Worm (Caenorhabditis elegans): ENCODE measurements around the gene rpl-37.

rpl-37 gene

ce11 chrIII:3505051-3505548, 23.3 kb upstream of the rpl-37 start, which contains the start of gene lias-1:
TSS of gene lias-1 (minus strand) at chrIII:3505101.
- TF ChIP-seq scrt-1 (GFP tag; IDR thresholded peaks at IDR 0.05) (no peak), B0310.2 (tag; optimal IDR thresholded peaks at IDR 0.05) (no peak), ama-1 (optimal IDR thresholded peaks at IDR 0.05) (no peak), ets-7 (tag; optimal IDR thresholded peaks at IDR 0.05) (no peak), F13C5.2 (tag; optimal IDR thresholded peaks at IDR 0.05) (peak; percentile 85), pes-1 (GFP tag; IDR thresholded peaks at IDR 0.05) (0 out of 2 replicates have a peak, but pooled peaks have one; percentile 50), ceh-13 (GFP tag; optimal IDR thresholded peaks at IDR 0.05) (no peak), hmbx-1 (tag; optimal IDR thresholded peaks at IDR 0.05) (no peak), sea-1 (GFP tag; conservative IDR thresholded peaks at IDR 0.05) (no peak), tra-4 (tag; optimal IDR thresholded peaks at IDR 0.05) (no peak), aly-1 (tag; optimal IDR thresholded peaks at IDR 0.05) (peak; percentile 35), tbx-11 (GFP tag; IDR thresholded peaks at IDR 0.05) (no peak), ceh-36 (tag; optimal IDR thresholded peaks at IDR 0.05) (no peak), hmg-4 (GFP tag; optimal IDR thresholded peaks at IDR 0.05) (peak; percentile 15), tbx-37 (GFP tag; conservative IDR thresholded peaks at IDR 0.05) (no peak), hnd-1 (tag; optimal IDR thresholded peaks at IDR 0.05) (no peak), flt-1 (GFP tag; IDR thresholded peaks at IDR 0.05) (no peak)

ce11 chrIII:3509908-3510307, 18.5 kb upstream of the rpl-37 start, which contains the start of the genes M01F1.4 and mrpl-35:
TSS of gene M01F1.4 (minus strand) at chrIII:3510033.
TSS of gene mrpl-35 (plus strand) at chrIII:3510237.
- no peak for TF ChIP-seq hmbx-1 (tag; optimal IDR thresholded peaks at IDR 0.05)
- TF ChIP-seq tra-4 (tag; optimal IDR thresholded peaks at IDR 0.05), result no peak
- TF ChIP-seq F13C5.2 (tag; optimal IDR thresholded peaks at IDR 0.05), result no peak
- TF ChIP-seq flt-1 (GFP tag; IDR thresholded peaks at IDR 0.05), result no peak
- TF ChIP-seq ets-7 (tag; optimal IDR thresholded peaks at IDR 0.05), result no peak
- no peak for TF ChIP-seq pes-1 (GFP tag; IDR thresholded peaks at IDR 0.05)
- no peak for TF ChIP-seq sea-1 (GFP tag; conservative IDR thresholded peaks at IDR 0.05)
- TF ChIP-seq aly-1 (tag; optimal IDR thresholded peaks at IDR 0.05), result no peak
- TF ChIP-seq tbx-11 (GFP tag; IDR thresholded peaks at IDR 0.05), result no peak

ce11 chrIII:3511808-3512207, 16.6 kb upstream of the rpl-37 start:
- no peak for TF ChIP-seq scrt-1 (GFP tag; IDR thresholded peaks at IDR 0.05)
- no peak for TF ChIP-seq ceh-36 (tag; optimal IDR thresholded peaks at IDR 0.05)
- TF ChIP-seq ceh-13 (GFP tag; optimal IDR thresholded peaks at IDR 0.05), result no peak
- TF ChIP-seq tbx-11 (GFP tag; IDR thresholded peaks at IDR 0.05), result no peak
- TF ChIP-seq ets-7 (tag; optimal IDR thresholded peaks at IDR 0.05), result no peak
- TF ChIP-seq F13C5.2 (tag; optimal IDR thresholded peaks at IDR 0.05), result no peak
- no peak for TF ChIP-seq hmg-4 (GFP tag; optimal IDR thresholded peaks at IDR 0.05)
- no peak for TF ChIP-seq aly-1 (tag; optimal IDR thresholded peaks at IDR 0.05)
- no peak for TF ChIP-seq flt-1 (GFP tag; IDR thresholded peaks at IDR 0.05)
- TF ChIP-seq B0310.2 (tag; optimal IDR thresholded peaks at IDR 0.05), result no peak
- TF ChIP-seq hmbx-1 (tag; optimal IDR thresholded peaks at IDR 0.05), result no peak
- no peak for TF ChIP-seq tbx-37 (GFP tag; conservative IDR thresholded peaks at IDR 0.05)
- TF ChIP-seq pes-1 (GFP tag; IDR thresholded peaks at IDR 0.05), result no peak
- TF ChIP-seq sea-1 (GFP tag; conservative IDR thresholded peaks at IDR 0.05), result no peak

ce11 chrIII:3519505-3519904, 8.9 kb upstream of the rpl-37 start, which contains the start of gene hmit-1.3:
TSS of gene hmit-1.3 (minus strand) at chrIII:3519607.
- TF ChIP-seq tbx-11 (GFP tag; IDR thresholded peaks at IDR 0.05), result no peak
- TF ChIP-seq sea-1 (GFP tag; conservative IDR thresholded peaks at IDR 0.05), result no peak
- TF ChIP-seq F13C5.2 (tag; optimal IDR thresholded peaks at IDR 0.05), result no peak
- TF ChIP-seq hmbx-1 (tag; optimal IDR thresholded peaks at IDR 0.05), result no peak
- TF ChIP-seq scrt-1 (GFP tag; IDR thresholded peaks at IDR 0.05), result no peak
- no peak for TF ChIP-seq pes-1 (GFP tag; IDR thresholded peaks at IDR 0.05)
- no peak for TF ChIP-seq ama-1 (optimal IDR thresholded peaks at IDR 0.05)
- no peak for TF ChIP-seq B0310.2 (tag; optimal IDR thresholded peaks at IDR 0.05)
- no peak for TF ChIP-seq ets-7 (tag; optimal IDR thresholded peaks at IDR 0.05)

- TF ChIP-seq ceh-13 (GFP tag; optimal IDR thresholded peaks at IDR 0.05), result no peak
Observed at ce11 chrIII:3520417-3520816, 8.0 kb upstream of the rpl-37 start.

- no peak for TF ChIP-seq tra-4 (tag; optimal IDR thresholded peaks at IDR 0.05)
- TF ChIP-seq hnd-1 (tag; optimal IDR thresholded peaks at IDR 0.05), result no peak
- TF ChIP-seq ceh-13 (GFP tag; optimal IDR thresholded peaks at IDR 0.05), result no peak
- TF ChIP-seq aly-1 (tag; optimal IDR thresholded peaks at IDR 0.05), result no peak
- no peak for TF ChIP-seq B0310.2 (tag; optimal IDR thresholded peaks at IDR 0.05)
- no peak for TF ChIP-seq ceh-36 (tag; optimal IDR thresholded peaks at IDR 0.05)
- TF ChIP-seq hmg-4 (GFP tag; optimal IDR thresholded peaks at IDR 0.05), result no peak
- no peak for TF ChIP-seq flt-1 (GFP tag; IDR thresholded peaks at IDR 0.05)
Observed at ce11 chrIII:3523363-3523762, 5.1 kb upstream of the rpl-37 start.

- TF ChIP-seq ets-7 (tag; optimal IDR thresholded peaks at IDR 0.05) (no peak), flt-1 (GFP tag; IDR thresholded peaks at IDR 0.05) (no peak), hmbx-1 (tag; optimal IDR thresholded peaks at IDR 0.05) (no peak), sea-1 (GFP tag; conservative IDR thresholded peaks at IDR 0.05) (no peak), tra-4 (tag; optimal IDR thresholded peaks at IDR 0.05) (no peak), pes-1 (GFP tag; IDR thresholded peaks at IDR 0.05) (no peak), tbx-37 (GFP tag; conservative IDR thresholded peaks at IDR 0.05) (no peak), aly-1 (tag; optimal IDR thresholded peaks at IDR 0.05) (no peak)
Observed at ce11 chrIII:3529744-3530208, 1.3 kb downstream of the rpl-37 start, which contains the start of gene pitp-1. TSS of gene pitp-1 (minus strand) at chrIII:3529794.

ce11 chrIII:3532035-3532434, 3.6 kb downstream of the rpl-37 start:
- TF ChIP-seq flt-1 (GFP tag; IDR thresholded peaks at IDR 0.05), result no peak
- no peak for TF ChIP-seq pes-1 (GFP tag; IDR thresholded peaks at IDR 0.05)
- no peak for TF ChIP-seq hmg-4 (GFP tag; optimal IDR thresholded peaks at IDR 0.05)
- TF ChIP-seq tra-4 (tag; optimal IDR thresholded peaks at IDR 0.05), result no peak

Measured in whole organism, early embryonic.